Worm (Caenorhabditis elegans) whole organism, L4 larva: ENCODE data around the gene Y38E10A.28.

Experiments
- D1046.2 ChIP-seq: fragments of 200-800 bp; sonication (Bioruptor generic); IDR thresholded peaks from 2 replicates; pipeline ENCODE4 v1.3.6; 2022; ENCODE audit warnings: missing genetic modification characterization, missing compliant biosample characterization
- F10B5.3 ChIP-seq: sonication (generic microtip); optimal IDR thresholded peaks from 2 replicates; lab custom pipeline; 2016; ENCODE audit warnings: mild to moderate bottlenecking, missing genetic modification characterization, missing compliant biosample characterization
- R02D3.7 ChIP-seq: fragments of 150-350 bp; sonication (generic microtip); optimal IDR thresholded peaks from 3 replicates; lab custom pipeline; 2014; ENCODE audit warnings: missing biosample characterization, missing genetic modification characterization
- T20F7.1 ChIP-seq: fragments of 200-800 bp; sonication (Bioruptor generic); optimal IDR thresholded peaks from 2 replicates; lab custom pipeline; 2018; ENCODE audit warnings: mild to moderate bottlenecking, missing genetic modification characterization, missing compliant biosample characterization
- T26A8.4 ChIP-seq: fragments of 200-800 bp; sonication (Bioruptor generic); IDR thresholded peaks from 2 replicates; pipeline ENCODE4 v1.3.6; 2022; ENCODE audit warnings: missing genetic modification characterization, missing compliant biosample characterization
- Y48G9A.11 ChIP-seq: fragments of 200-800 bp; sonication (Bioruptor generic); IDR thresholded peaks from 2 replicates; pipeline ENCODE4 v1.3.6; 2022; ENCODE audit warnings: missing genetic modification reagents, missing genetic modification characterization, missing compliant biosample characterization
- aha-1 ChIP-seq: fragments of 150-350 bp; peaks from one replicate; lab custom pipeline; 2014; ENCODE audit warnings: missing biosample characterization, missing genetic modification characterization
- ama-1 ChIP-seq: fragments of 150-350 bp; optimal IDR thresholded peaks from 2 replicates; lab custom pipeline; 2014; ENCODE audit warnings: inconsistent platforms, mixed read lengths
- ceh-20 ChIP-seq: fragments of 200-800 bp; sonication (Bioruptor generic); IDR thresholded peaks from 2 replicates; pipeline ENCODE4 v1.3.6; 2022; ENCODE audit warnings: missing genetic modification reagents, missing genetic modification characterization, missing compliant biosample characterization
- ceh-28 ChIP-seq: fragments of 150-350 bp; optimal IDR thresholded peaks from 2 replicates; lab custom pipeline; 2014; ENCODE audit warnings: missing biosample characterization, missing genetic modification reagents, missing genetic modification characterization
- ceh-32 ChIP-seq: sonication (generic microtip); optimal IDR thresholded peaks from 2 replicates; lab custom pipeline; 2016; ENCODE audit warnings: mild to moderate bottlenecking, missing genetic modification characterization, missing compliant biosample characterization; ENCODE audit not compliant: poor library complexity
- ceh-44 ChIP-seq: fragments of 200-800 bp; sonication (Bioruptor generic); IDR thresholded peaks from 2 replicates; pipeline ENCODE4 v1.3.6; 2022; ENCODE audit warnings: missing genetic modification reagents, missing genetic modification characterization, missing compliant biosample characterization
- cey-2 ChIP-seq: sonication (generic microtip); optimal IDR thresholded peaks from 3 replicates; lab custom pipeline; 2017; ENCODE audit warnings: missing genetic modification characterization, mild to moderate bottlenecking, missing compliant biosample characterization, antibody characterized with exemption, borderline replicate concordance; ENCODE audit not compliant: insufficient read depth
- daf-19 ChIP-seq: fragments of 200-800 bp; sonication (Bioruptor generic); conservative IDR thresholded peaks from 2 replicates; pipeline ENCODE4 v1.3.6; 2022; ENCODE audit warnings: missing genetic modification characterization, missing compliant biosample characterization
- daf-8 ChIP-seq: fragments of 200-800 bp; sonication (Bioruptor generic); IDR thresholded peaks from 2 replicates; pipeline ENCODE4 v1.3.6; 2022; ENCODE audit warnings: missing genetic modification characterization, missing compliant biosample characterization
- dmd-9 ChIP-seq: fragments of 200-800 bp; sonication (Bioruptor generic); IDR thresholded peaks from 2 replicates; pipeline ENCODE4 v1.3.6; 2022; ENCODE audit warnings: missing genetic modification reagents, missing genetic modification characterization, missing compliant biosample characterization
- duxl-1 ChIP-seq: sonication (generic microtip); optimal IDR thresholded peaks from 2 replicates; lab custom pipeline; 2016; ENCODE audit warnings: mild to moderate bottlenecking, missing genetic modification characterization, moderate library complexity, missing compliant biosample characterization; ENCODE audit not compliant: poor library complexity
- egl-27 ChIP-seq: sonication (generic microtip); optimal IDR thresholded peaks from 3 replicates; lab custom pipeline; 2017; ENCODE audit warnings: missing biosample characterization, missing genetic modification reagents, missing genetic modification characterization
- egl-43 ChIP-seq: fragments of 200-800 bp; sonication (Bioruptor generic); IDR thresholded peaks from 2 replicates; pipeline ENCODE4 v1.3.6; 2022; ENCODE audit warnings: missing genetic modification reagents, missing genetic modification characterization, missing compliant biosample characterization
- hmg-1.1 ChIP-seq: fragments of 200-800 bp; sonication (Bioruptor generic); IDR thresholded peaks from 2 replicates; pipeline ENCODE4 v1.3.6; 2022; ENCODE audit warnings: missing genetic modification reagents, missing genetic modification characterization, missing compliant biosample characterization
- jun-1 ChIP-seq: fragments of 150-350 bp; optimal IDR thresholded peaks from 2 replicates; lab custom pipeline; 2014; ENCODE audit warnings: missing biosample characterization, missing genetic modification reagents, missing genetic modification characterization
- lim-7 ChIP-seq: fragments of 200-800 bp; sonication (Bioruptor generic); IDR thresholded peaks from 2 replicates; pipeline ENCODE4 v1.3.6; 2022; ENCODE audit warnings: missing genetic modification characterization, missing compliant biosample characterization
- lin-1 ChIP-seq: fragments of 200-800 bp; sonication (Bioruptor generic); IDR thresholded peaks from 2 replicates; pipeline ENCODE4 v1.3.6; 2022; ENCODE audit warnings: missing genetic modification reagents, missing genetic modification characterization, missing compliant biosample characterization
- madf-5 ChIP-seq, 2 experiments: fragments of 200-800 bp; sonication (Bioruptor generic); IDR thresholded peaks; 2 replicates each; pipeline ENCODE4 v1.3.6; 2022; ENCODE audit warnings: missing compliant biosample characterization in 2 of 2, missing genetic modification characterization in 2 of 2
- mdt-29 ChIP-seq: fragments of 200-800 bp; sonication (Bioruptor generic); IDR thresholded peaks from 2 replicates; pipeline ENCODE4 v1.3.6; 2022; ENCODE audit warnings: missing genetic modification reagents, missing genetic modification characterization, missing compliant biosample characterization
- mxl-3 ChIP-seq: fragments of 200-800 bp; sonication (Bioruptor generic); optimal IDR thresholded peaks from 2 replicates; lab custom pipeline; 2018; ENCODE audit warnings: mild to moderate bottlenecking, missing genetic modification characterization, missing compliant biosample characterization
- nhr-10 ChIP-seq: fragments of 150-350 bp; optimal IDR thresholded peaks from 2 replicates; lab custom pipeline; 2014; ENCODE audit warnings: missing biosample characterization, missing genetic modification characterization
- nhr-102 ChIP-seq: sonication (generic microtip); optimal IDR thresholded peaks from 2 replicates; lab custom pipeline; 2016; ENCODE audit warnings: mild to moderate bottlenecking, missing genetic modification characterization, moderate library complexity, missing compliant biosample characterization
- nhr-111 ChIP-seq: fragments of 200-800 bp; sonication (Bioruptor generic); optimal IDR thresholded peaks from 2 replicates; lab custom pipeline; 2018; ENCODE audit warnings: mild to moderate bottlenecking, missing genetic modification characterization, missing compliant biosample characterization
- nhr-25 ChIP-seq: sonication (generic microtip); optimal IDR thresholded peaks from 2 replicates; lab custom pipeline; 2017; ENCODE audit warnings: missing genetic modification characterization, mild to moderate bottlenecking, missing compliant biosample characterization, antibody characterized with exemption, moderate library complexity, borderline replicate concordance; ENCODE audit not compliant: insufficient read depth
- nhr-42 ChIP-seq: fragments of 200-800 bp; sonication (Bioruptor generic); IDR thresholded peaks from 2 replicates; pipeline ENCODE4 v1.3.6; 2022; ENCODE audit warnings: missing genetic modification characterization, missing compliant biosample characterization
- nhr-48 ChIP-seq: sonication (generic microtip); optimal IDR thresholded peaks from 2 replicates; lab custom pipeline; 2016; ENCODE audit warnings: mild to moderate bottlenecking, missing genetic modification characterization, missing compliant biosample characterization
- nhr-6 ChIP-seq: fragments of 150-350 bp; optimal IDR thresholded peaks from 2 replicates; lab custom pipeline; 2014; ENCODE audit warnings: missing biosample characterization, missing genetic modification characterization
- pqm-1 ChIP-seq: sonication (generic microtip); optimal IDR thresholded peaks from 2 replicates; lab custom pipeline; 2017; ENCODE audit warnings: missing biosample characterization, missing genetic modification characterization
- set-16 ChIP-seq: fragments of 200-800 bp; sonication (Bioruptor generic); IDR thresholded peaks from 2 replicates; pipeline ENCODE4 v1.3.6; 2022; ENCODE audit warnings: missing genetic modification reagents, missing genetic modification characterization, missing compliant biosample characterization
- snpc-4 ChIP-seq: fragments of 150-350 bp; optimal IDR thresholded peaks from 2 replicates; lab custom pipeline; 2014; ENCODE audit warnings: missing biosample characterization, missing genetic modification characterization
- unc-62 ChIP-seq, 3 experiments: fragments of 150-350 bp in 1 of 3; sonication (generic microtip); optimal IDR thresholded peaks in 2 of 3; peaks in 1 of 3; 1 replicate in 1 of 3; 2 replicates in 2 of 3; lab custom pipeline; 2014 to 2017; ENCODE audit warnings: missing biosample characterization in 3 of 3, missing genetic modification characterization in 3 of 3, missing genetic modification reagents in 3 of 3, missing genotype in 1 of 3
- vab-7 ChIP-seq: fragments of 200-800 bp; sonication (Bioruptor generic); IDR thresholded peaks from 2 replicates; pipeline ENCODE4 v1.3.6; 2022; ENCODE audit warnings: missing genetic modification reagents, missing genetic modification characterization, missing compliant biosample characterization
- zag-1 ChIP-seq: fragments of 150-350 bp; optimal IDR thresholded peaks from 2 replicates; lab custom pipeline; 2014; ENCODE audit warnings: missing biosample characterization, missing genetic modification characterization
- zfp-2 ChIP-seq: sonication (generic microtip); optimal IDR thresholded peaks from 2 replicates; lab custom pipeline; 2016; ENCODE audit warnings: mild to moderate bottlenecking, missing genetic modification characterization, missing compliant biosample characterization

Gene Y38E10A.28

ce11 chrII:12670877-12671864, 41.7 kb downstream of the Y38E10A.28 start:
- TF ChIP-seq lim-7 (GFP tag; lab: Robert Waterston, UW) (peak; percentile 33; the same call in 1 of the 2 replicates), nhr-25 (no peak), mxl-3 (GFP tag; lab: Kevin White, UChicago) (no peak), ceh-28 (tag; lab: Kevin White, UChicago) (peak; percentile 86), snpc-4 (tag; lab: Kevin White, UChicago) (no peak), egl-43 (peak; percentile 51; the same call in 1 of the 2 replicates), jun-1 (tag; lab: Kevin White, UChicago) (no peak), set-16 (GFP tag; lab: Robert Waterston, UW) (peak; percentile 94), nhr-10 (no peak), nhr-48 (tag; lab: Kevin White, UChicago) (no peak), ceh-44 (GFP tag; lab: Robert Waterston, UW) (no peak), R02D3.7 (tag; lab: Kevin White, UChicago) (no peak), nhr-111 (GFP tag; lab: Kevin White, UChicago) (no peak), hmg-1.1 (GFP tag; lab: Robert Waterston, UW) (0 out of 2 replicates have a peak, but pooled peaks have one; percentile 17), duxl-1 (tag; lab: Kevin White, UChicago) (no peak), D1046.2 (GFP tag; lab: Robert Waterston, UW) (no peak), ceh-32 (tag; lab: Kevin White, UChicago) (no peak), cey-2 (no peak), aha-1 (tag; lab: Kevin White, UChicago) (no peak), ceh-20 (GFP tag; lab: Robert Waterston, UW) (no peak), nhr-102 (tag; lab: Kevin White, UChicago) (no peak), daf-19 (GFP tag; lab: Robert Waterston, UW) (no peak), dmd-9 (GFP tag; lab: Robert Waterston, UW) (no peak), T20F7.1 (no peak)

DNA sequence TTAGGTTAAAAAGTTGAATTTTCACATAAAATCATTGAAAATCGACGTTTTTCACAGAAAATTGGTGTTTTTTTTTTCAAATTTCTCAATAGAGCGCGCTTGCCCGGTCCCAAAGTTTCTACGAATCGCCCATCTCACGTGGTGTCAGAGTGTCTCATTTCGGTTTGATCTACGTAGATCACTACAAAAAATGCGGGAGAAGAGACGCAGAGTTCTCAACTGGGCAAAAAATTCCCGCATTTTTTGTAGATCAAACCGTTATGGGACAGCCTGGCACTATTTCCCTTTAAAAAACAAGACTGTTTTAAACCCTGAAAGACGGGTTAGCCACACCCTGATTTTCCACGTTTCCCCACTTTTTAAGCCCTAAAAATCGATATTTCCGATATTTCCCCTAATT, 42.4 kb downstream of the Y38E10A.28 start:
- TF ChIP-seq unc-62 (GFP tag; optimal IDR thresholded peaks at IDR 0.05 in 1 of 2; lab: Kevin White, UChicago) (peak in 1 of 2 experiments; percentile 48), unc-62 (tag; optimal IDR thresholded peaks at IDR 0.05; lab: Kevin White, UChicago) (no peak), nhr-42 (GFP tag; lab: Robert Waterston, UW) (no peak)
- TF ChIP-seq, all 104 proteins: peak for 1

DNA sequence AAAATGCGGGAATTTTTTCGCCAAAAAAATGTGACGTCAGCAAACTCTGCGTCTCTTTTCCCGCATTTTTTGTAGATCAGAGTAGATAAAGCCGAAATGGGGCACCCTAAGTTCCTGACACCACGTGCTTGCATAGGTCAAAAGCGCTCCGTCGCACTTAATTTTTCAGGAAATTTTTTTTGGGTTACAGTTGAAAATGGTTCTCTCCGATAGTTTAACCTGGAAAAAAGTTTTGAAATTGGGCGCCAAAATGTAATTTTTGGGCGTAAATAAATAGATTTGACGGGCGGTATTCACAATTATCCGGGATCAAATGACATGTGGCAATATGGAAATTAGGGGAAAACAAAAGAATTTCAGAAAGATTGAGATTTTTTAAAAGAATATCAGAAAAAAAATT, 43.0 kb downstream of the Y38E10A.28 start:
- peak; percentile 93 for TF ChIP-seq aha-1 (tag; lab: Kevin White, UChicago)
- 0 out of 2 replicates have a peak, but pooled peaks have one; percentile 13 for TF ChIP-seq Y48G9A.11 (GFP tag; lab: Robert Waterston, UW)
- TF ChIP-seq T26A8.4 (GFP tag; lab: Robert Waterston, UW) = no peak
- TF ChIP-seq nhr-6 (tag; lab: Kevin White, UChicago) = no peak
- peak; percentile 74 for TF ChIP-seq egl-43
- no peak for TF ChIP-seq unc-62 (GFP tag; optimal IDR thresholded peaks at IDR 0.05 in 1 of 2; lab: Kevin White, UChicago)
- no peak for TF ChIP-seq unc-62 (tag; optimal IDR thresholded peaks at IDR 0.05; lab: Kevin White, UChicago)
- TF ChIP-seq, all 104 proteins: peak for 3

DNA sequence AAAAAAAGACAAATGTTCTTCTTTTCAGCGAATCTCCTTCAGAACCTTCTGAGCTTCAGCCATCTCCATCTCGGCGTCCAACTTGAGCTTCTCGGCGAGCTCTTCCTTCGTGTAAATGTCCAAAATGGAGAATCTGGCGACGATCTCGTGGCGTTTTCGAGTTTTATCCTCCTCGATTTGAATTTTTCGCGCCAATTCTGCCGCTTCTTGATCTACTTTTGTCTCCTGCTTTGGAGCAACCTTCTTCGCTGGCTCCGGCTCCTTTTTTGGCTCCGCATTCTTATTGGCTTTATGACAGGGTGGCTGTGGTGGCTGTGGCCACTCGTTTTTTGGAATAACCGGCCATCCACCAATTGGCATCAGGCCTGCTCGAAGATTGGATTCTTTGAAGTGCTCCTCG, 43.8 kb downstream of the Y38E10A.28 start:
- TF ChIP-seq unc-62 (GFP tag; optimal IDR thresholded peaks at IDR 0.05 in 1 of 2; lab: Kevin White, UChicago) = no peak
- TF ChIP-seq unc-62 (tag; optimal IDR thresholded peaks at IDR 0.05; lab: Kevin White, UChicago) = no peak
- 0 out of 2 replicates have a peak, but pooled peaks have one; percentile 22 for TF ChIP-seq set-16 (GFP tag; lab: Robert Waterston, UW)
- TF ChIP-seq egl-27 = no peak
- TF ChIP-seq daf-8 (GFP tag; lab: Robert Waterston, UW) = no peak
- no peak for TF ChIP-seq madf-5 (GFP tag; IDR thresholded peaks at IDR 0.05; lab: Robert Waterston, UW)
- no peak for TF ChIP-seq lin-1
- no peak for TF ChIP-seq F10B5.3 (tag; lab: Kevin White, UChicago)
- TF ChIP-seq zfp-2 (tag; lab: Kevin White, UChicago) = no peak
- TF ChIP-seq vab-7 (GFP tag; lab: Robert Waterston, UW) = 0 out of 2 replicates have a peak, but pooled peaks have one; percentile 11
- TF ChIP-seq pqm-1 (tag; lab: Kevin White, UChicago) = no peak
- TF ChIP-seq zag-1 (tag; lab: Kevin White, UChicago) = no peak
- no peak for TF ChIP-seq mxl-3 (GFP tag; lab: Kevin White, UChicago)
- no peak for TF ChIP-seq snpc-4 (tag; lab: Kevin White, UChicago)
- no peak for TF ChIP-seq mdt-29 (GFP tag; lab: Robert Waterston, UW)
- TF ChIP-seq ama-1 (lab: Kevin White, UChicago) = no peak
